Worm (Caenorhabditis elegans): Measurements from ENCODE around the gene B0035.15.

B0035.15 gene

DNA sequence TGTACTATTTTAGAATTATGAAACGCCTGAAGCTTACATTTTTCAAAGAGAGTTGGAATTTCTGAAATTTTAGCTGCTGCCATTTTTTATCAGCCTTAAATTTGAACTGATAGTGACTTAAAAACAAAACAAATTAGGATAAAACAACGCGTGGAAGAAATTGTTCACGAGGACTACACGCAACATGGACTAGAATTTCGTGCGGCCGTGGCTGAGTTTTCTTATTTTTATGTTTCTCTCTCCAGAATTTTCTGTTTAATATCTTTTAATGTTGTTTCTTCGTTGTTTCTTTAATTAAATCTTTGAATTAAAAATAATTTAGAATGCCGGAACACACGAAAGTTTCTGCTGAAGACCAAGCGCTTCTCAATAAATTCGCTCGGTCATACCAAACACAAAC is 16.8 kb upstream of the B0035.15 start, which contains the start of the genes B0035.3, B0035.22 and pfd-4:
B0035.3 (minus strand) TSS at position 114 of the 400 bp plus-strand sequence.
B0035.22 (plus strand) TSS at position 269 of the 400 bp plus-strand sequence.
pfd-4 (plus strand) TSS at position 323 of the 400 bp plus-strand sequence.
- TF ChIP-seq lsy-2 (tag; optimal IDR thresholded peaks at IDR 0.05) (peak; percentile 1 to 79), gmeb-1 (tag; optimal IDR thresholded peaks at IDR 0.05) (peak; percentile 38), nhr-6 (tag; optimal IDR thresholded peaks at IDR 0.05) (no peak), nhr-23 (tag; optimal IDR thresholded peaks at IDR 0.05) (no peak), peb-1 (tag; optimal IDR thresholded peaks at IDR 0.05) (no peak), Y55F3AM.14 (GFP tag; optimal IDR thresholded peaks at IDR 0.05) (no peak), fos-1 (tag; optimal IDR thresholded peaks at IDR 0.05) (no peak), sma-3 (GFP tag; optimal IDR thresholded peaks at IDR 0.05) (peak; percentile 53), nhr-237 (tag; optimal IDR thresholded peaks at IDR 0.05) (no peak), nhr-25 (tag; optimal IDR thresholded peaks at IDR 0.05) (no peak), ZK546.5 (tag; optimal IDR thresholded peaks at IDR 0.05) (no peak), zag-1 (tag; optimal IDR thresholded peaks at IDR 0.05) (no peak), crh-2 (tag; optimal IDR thresholded peaks at IDR 0.05) (peak; percentile 72), R02D3.7 (tag; optimal IDR thresholded peaks at IDR 0.05) (no peak), sma-9 (GFP tag; optimal IDR thresholded peaks at IDR 0.05) (peak; percentile 66), sma-9 (tag; optimal IDR thresholded peaks at IDR 0.05) (no peak), alr-1 (tag; optimal IDR thresholded peaks at IDR 0.05) (no peak), F13H6.1 (tag; optimal IDR thresholded peaks at IDR 0.05) (peak; percentile 50), nhr-129 (tag; optimal IDR thresholded peaks at IDR 0.05) (no peak), lin-13 (GFP tag; optimal IDR thresholded peaks at IDR 0.05) (peak; percentile 36), ztf-11 (tag; optimal IDR thresholded peaks at IDR 0.05) (no peak), skn-1 (tag; optimal IDR thresholded peaks at IDR 0.05) (no peak), elt-1 (tag; optimal IDR thresholded peaks at IDR 0.05) (no peak), mdl-1 (tag; optimal IDR thresholded peaks at IDR 0.05) (no peak), nhr-10 (tag; optimal IDR thresholded peaks at IDR 0.05) (no peak), nhr-11 (tag; optimal IDR thresholded peaks at IDR 0.05) (no peak), nhr-77 (tag; optimal IDR thresholded peaks at IDR 0.05) (no peak), nhr-12 (tag; optimal IDR thresholded peaks at IDR 0.05) (no peak), elt-3 (tag; optimal IDR thresholded peaks at IDR 0.05) (no peak), C34F6.9 (tag; optimal IDR thresholded peaks at IDR 0.05) (peak; percentile 73), mab-5 (tag; optimal IDR thresholded peaks at IDR 0.05) (no peak), ztf-4 (tag; optimal IDR thresholded peaks at IDR 0.05) (no peak), nhr-21 (tag; optimal IDR thresholded peaks at IDR 0.05) (no peak), sem-4 (tag; optimal IDR thresholded peaks at IDR 0.05) (peak; percentile 53), unc-55 (GFP tag; optimal IDR thresholded peaks at IDR 0.05) (peak; percentile 76)

DNA sequence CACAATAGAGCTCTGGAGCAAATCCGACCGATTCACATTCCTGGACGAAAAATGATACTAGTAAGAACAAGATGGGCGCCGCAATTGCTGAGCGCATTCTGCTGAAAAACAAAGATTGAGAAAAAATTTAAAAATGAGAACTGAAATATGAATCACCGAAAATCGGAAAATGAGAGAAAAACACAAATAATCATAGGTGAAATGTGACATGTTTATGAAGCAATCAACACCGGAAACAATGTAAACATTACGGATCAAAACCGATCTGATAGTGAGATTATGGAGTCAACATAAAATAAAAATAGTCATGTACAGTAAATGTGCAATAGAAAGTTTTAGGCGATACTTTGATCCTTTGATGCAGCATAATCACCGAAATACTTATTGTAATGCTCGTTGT is 15.8 kb upstream of the B0035.15 start, which contains the start of gene dnj-2:
dnj-2 (minus strand) TSS at position 101 of the 400 bp plus-strand sequence.
- TF ChIP-seq elt-1 (tag; optimal IDR thresholded peaks at IDR 0.05) (no peak), nhr-129 (tag; optimal IDR thresholded peaks at IDR 0.05) (no peak), mab-5 (tag; optimal IDR thresholded peaks at IDR 0.05) (no peak), F13H6.1 (tag; optimal IDR thresholded peaks at IDR 0.05) (no peak), sem-4 (tag; optimal IDR thresholded peaks at IDR 0.05) (no peak)

DNA sequence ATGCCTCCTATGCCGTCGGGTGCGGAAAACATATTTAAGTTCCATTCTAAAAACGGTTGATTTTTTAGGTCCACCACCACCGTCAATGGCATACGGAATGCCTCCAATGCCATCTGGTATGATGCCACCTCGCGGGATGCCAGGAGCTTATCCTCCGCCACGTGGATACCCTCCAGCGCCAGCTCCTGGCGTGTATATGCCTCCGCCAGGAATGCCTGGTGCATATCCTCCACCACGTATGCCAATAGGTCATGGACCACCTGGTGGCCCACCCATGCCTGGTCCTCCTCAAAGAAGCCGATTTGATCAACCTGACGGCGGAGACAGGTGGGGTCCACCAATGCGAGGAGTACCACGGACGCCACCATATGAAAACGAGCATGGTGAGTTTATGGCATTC is 13.4 kb upstream of the B0035.15 start:
- TF ChIP-seq lin-39 (tag; optimal IDR thresholded peaks at IDR 0.05) (no peak), mdl-1 (tag; optimal IDR thresholded peaks at IDR 0.05) (no peak), ceh-16 (tag; optimal IDR thresholded peaks at IDR 0.05) (no peak), crh-2 (tag; optimal IDR thresholded peaks at IDR 0.05) (no peak), elt-3 (tag; optimal IDR thresholded peaks at IDR 0.05) (no peak), mab-5 (tag; optimal IDR thresholded peaks at IDR 0.05) (no peak), unc-55 (GFP tag; optimal IDR thresholded peaks at IDR 0.05) (no peak), nhr-129 (tag; optimal IDR thresholded peaks at IDR 0.05) (no peak), alr-1 (tag; optimal IDR thresholded peaks at IDR 0.05) (no peak), C34F6.9 (tag; optimal IDR thresholded peaks at IDR 0.05) (no peak), mbf-1 (tag; optimal IDR thresholded peaks at IDR 0.05) (no peak), lin-13 (GFP tag; optimal IDR thresholded peaks at IDR 0.05) (no peak), nhr-77 (tag; optimal IDR thresholded peaks at IDR 0.05) (no peak)

DNA sequence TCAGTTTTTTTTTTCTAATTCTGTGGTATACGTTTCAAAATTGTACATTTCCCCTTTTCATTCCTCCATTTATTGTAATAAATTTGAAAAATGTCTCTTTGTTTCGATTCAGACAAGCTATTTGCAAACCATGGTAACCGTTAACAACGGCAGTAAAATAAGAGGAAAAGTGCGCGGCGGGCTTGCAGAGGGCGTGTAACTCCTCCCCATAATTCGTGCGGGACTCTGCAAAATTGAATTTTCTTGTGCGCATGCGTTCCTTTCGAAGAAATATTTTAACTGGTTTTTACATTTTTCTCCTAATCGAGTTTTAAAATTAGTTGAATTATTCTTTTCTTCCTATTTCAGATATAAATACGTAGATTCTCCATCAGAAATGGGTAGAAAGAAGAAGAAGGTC is 12.6 kb upstream of the B0035.15 start, which contains the start of gene znf-207:
znf-207 (plus strand) TSS at position 349 of the 400 bp plus-strand sequence.
- TF ChIP-seq fos-1 (tag; optimal IDR thresholded peaks at IDR 0.05): peak; percentile 4
- peak; percentile 41 for TF ChIP-seq lin-13 (GFP tag; optimal IDR thresholded peaks at IDR 0.05)
- no peak for TF ChIP-seq ztf-11 (tag; optimal IDR thresholded peaks at IDR 0.05)
- peak; percentile 6 for TF ChIP-seq crh-2 (tag; optimal IDR thresholded peaks at IDR 0.05)
- TF ChIP-seq nhr-21 (tag; optimal IDR thresholded peaks at IDR 0.05): no peak
- TF ChIP-seq zag-1 (tag; optimal IDR thresholded peaks at IDR 0.05): no peak
- peak; percentile 27 for TF ChIP-seq sma-9 (GFP tag; optimal IDR thresholded peaks at IDR 0.05)
- TF ChIP-seq sma-9 (tag; optimal IDR thresholded peaks at IDR 0.05): no peak
- peak; percentile 43 for TF ChIP-seq F13H6.1 (tag; optimal IDR thresholded peaks at IDR 0.05)
- TF ChIP-seq C34F6.9 (tag; optimal IDR thresholded peaks at IDR 0.05): peak; percentile 57
- TF ChIP-seq blmp-1 (tag; optimal IDR thresholded peaks at IDR 0.05; ENCODE audit: insufficient read depth): no peak
- TF ChIP-seq ztf-1 (GFP tag; conservative IDR thresholded peaks at IDR 0.05): no peak
- TF ChIP-seq unc-55 (GFP tag; optimal IDR thresholded peaks at IDR 0.05): peak; percentile 56
- TF ChIP-seq snpc-4 (tag; optimal IDR thresholded peaks at IDR 0.05): no peak
- TF ChIP-seq nhr-25 (tag; optimal IDR thresholded peaks at IDR 0.05): no peak
- TF ChIP-seq mab-5 (tag; optimal IDR thresholded peaks at IDR 0.05): no peak
- no peak for TF ChIP-seq mdl-1 (tag; optimal IDR thresholded peaks at IDR 0.05)
- no peak for TF ChIP-seq nhr-237 (tag; optimal IDR thresholded peaks at IDR 0.05)
- no peak for TF ChIP-seq aly-2 (tag; optimal IDR thresholded peaks at IDR 0.05)
- TF ChIP-seq nhr-12 (tag; optimal IDR thresholded peaks at IDR 0.05): no peak
- no peak for TF ChIP-seq R02D3.7 (tag; optimal IDR thresholded peaks at IDR 0.05)
- no peak for TF ChIP-seq unc-39 (tag; optimal IDR thresholded peaks at IDR 0.05)
- TF ChIP-seq skn-1 (tag; optimal IDR thresholded peaks at IDR 0.05): no peak
- no peak for TF ChIP-seq elt-3 (tag; optimal IDR thresholded peaks at IDR 0.05)
- TF ChIP-seq gmeb-1 (tag; optimal IDR thresholded peaks at IDR 0.05): no peak
- no peak for TF ChIP-seq sem-4 (tag; optimal IDR thresholded peaks at IDR 0.05)
- TF ChIP-seq nhr-77 (tag; optimal IDR thresholded peaks at IDR 0.05): no peak
- TF ChIP-seq lsy-2 (tag; optimal IDR thresholded peaks at IDR 0.05): peak in 1 of 2 experiments; percentile 49
- no peak for TF ChIP-seq ceh-16 (tag; optimal IDR thresholded peaks at IDR 0.05)
- TF ChIP-seq lin-39 (tag; optimal IDR thresholded peaks at IDR 0.05): no peak
- peak; percentile 43 for TF ChIP-seq nhr-129 (tag; optimal IDR thresholded peaks at IDR 0.05)

Data from whole organism, L2 larva.